Fruit fly (Drosophila melanogaster) whole organism, embryonic: ENCODE measurements around the gene drongo.

Source experiments
- B-H2 ChIP-seq: fragments of 200-800 bp; sonication (Bioruptor generic); optimal IDR thresholded peaks from 2 replicates; lab custom pipeline; 2018; ENCODE audit warnings: missing biosample characterization, mild to moderate bottlenecking, missing genetic modification characterization
- BtbVII ChIP-seq: fragments of 200-800 bp; sonication (Bioruptor generic); optimal IDR thresholded peaks from 3 replicates; lab custom pipeline; 2017; ENCODE audit warnings: missing biosample characterization, mild to moderate bottlenecking, missing genetic modification characterization
- CG10654 ChIP-seq: fragments of 200-800 bp; sonication (Bioruptor generic); optimal IDR thresholded peaks from 2 replicates; lab custom pipeline; 2016; ENCODE audit warnings: missing biosample characterization, missing genetic modification characterization
- CG10959 ChIP-seq: fragments of 200-800 bp; sonication (Bioruptor generic); IDR thresholded peaks from 2 replicates; pipeline ENCODE4 v1.3.6; 2022; ENCODE audit warnings: missing biosample characterization, missing genetic modification characterization
- CG11093 ChIP-seq: fragments of 200-800 bp; sonication (Bioruptor generic); IDR thresholded peaks from 3 replicates; pipeline ENCODE4 v1.3.6; 2022; ENCODE audit warnings: missing biosample characterization, missing genetic modification characterization
- CG11456 ChIP-seq: fragments of 200-800 bp; sonication (Bioruptor generic); IDR thresholded peaks from 3 replicates; pipeline ENCODE4 v1.3.6; 2022; ENCODE audit warnings: missing biosample characterization, missing genetic modification characterization
- CG11696 ChIP-seq: fragments of 200-800 bp; sonication (Bioruptor generic); IDR thresholded peaks from 2 replicates; pipeline ENCODE4 v1.3.6; 2022; ENCODE audit warnings: missing biosample characterization, missing genetic modification characterization
- CG12071 ChIP-seq: fragments of 200-800 bp; sonication (Bioruptor generic); optimal IDR thresholded peaks from 3 replicates; lab custom pipeline; 2018; ENCODE audit warnings: missing biosample characterization, mild to moderate bottlenecking, missing genetic modification characterization
- CG13624 ChIP-seq: fragments of 200-800 bp; sonication (Bioruptor generic); optimal IDR thresholded peaks from 2 replicates; lab custom pipeline; 2016; ENCODE audit warnings: missing biosample characterization, missing genetic modification characterization
- CG14050 ChIP-seq: fragments of 200-800 bp; sonication (Bioruptor generic); IDR thresholded peaks from 3 replicates; pipeline ENCODE4 v1.3.6; 2022; ENCODE audit warnings: missing biosample characterization, missing genetic modification characterization
- CG14667 ChIP-seq: fragments of 200-800 bp; sonication (Bioruptor generic); IDR thresholded peaks from 2 replicates; pipeline ENCODE4 v1.3.6; 2022; ENCODE audit warnings: missing biosample characterization, missing genetic modification characterization
- CG14710 ChIP-seq: fragments of 200-800 bp; sonication (Bioruptor generic); optimal IDR thresholded peaks from 3 replicates; lab custom pipeline; 2019; ENCODE audit warnings: missing biosample characterization, mild to moderate bottlenecking, missing genetic modification characterization, moderate library complexity
- CG17385 ChIP-seq: fragments of 200-800 bp; sonication (Bioruptor generic); optimal IDR thresholded peaks from 3 replicates; lab custom pipeline; 2018; ENCODE audit warnings: missing biosample characterization, mild to moderate bottlenecking, missing genetic modification characterization
- CG2875 ChIP-seq: fragments of 200-800 bp; sonication (Bioruptor generic); optimal IDR thresholded peaks from 2 replicates; lab custom pipeline; 2017; ENCODE audit warnings: missing biosample characterization, mild to moderate bottlenecking, missing genetic modification characterization, missing genetic modification reagents
- CG31365 ChIP-seq: fragments of 200-800 bp; sonication (Bioruptor generic); optimal IDR thresholded peaks from 2 replicates; lab custom pipeline; 2018; ENCODE audit warnings: missing biosample characterization, mild to moderate bottlenecking, missing genetic modification characterization
- CG3995 ChIP-seq: fragments of 200-800 bp; sonication (Bioruptor generic); optimal IDR thresholded peaks from 3 replicates; lab custom pipeline; 2016; ENCODE audit warnings: missing biosample characterization, missing genetic modification characterization
- CG7271 ChIP-seq: fragments of 200-800 bp; sonication (Bioruptor generic); optimal IDR thresholded peaks from 2 replicates; lab custom pipeline; 2018; ENCODE audit warnings: missing biosample characterization, mild to moderate bottlenecking, missing genetic modification characterization, moderate library complexity
- CG9609 ChIP-seq: fragments of 200-800 bp; sonication (Bioruptor generic); optimal IDR thresholded peaks from 3 replicates; lab custom pipeline; 2016; ENCODE audit warnings: missing biosample characterization, missing genetic modification characterization
- CG9797 ChIP-seq: fragments of 200-800 bp; sonication (Bioruptor generic); optimal IDR thresholded peaks from 3 replicates; lab custom pipeline; 2018; ENCODE audit warnings: missing biosample characterization, mild to moderate bottlenecking, missing genetic modification characterization
- CkIIα-i1 ChIP-seq: fragments of 200-800 bp; sonication (Bioruptor generic); IDR thresholded peaks from 2 replicates; pipeline ENCODE4 v1.3.6; 2022; ENCODE audit warnings: missing biosample characterization, missing genetic modification characterization
- CoRest ChIP-seq: fragments of 200-800 bp; sonication (Bioruptor generic); optimal IDR thresholded peaks from 3 replicates; lab custom pipeline; 2018; ENCODE audit warnings: missing biosample characterization, mild to moderate bottlenecking, missing genetic modification characterization, moderate library complexity
- Dbx ChIP-seq: fragments of 200-800 bp; sonication (Bioruptor generic); IDR thresholded peaks from 3 replicates; pipeline ENCODE4 v1.3.6; 2022; ENCODE audit warnings: missing biosample characterization, missing genetic modification characterization
- Dp ChIP-seq: fragments of 200-800 bp; sonication (Bioruptor generic); optimal IDR thresholded peaks from 2 replicates; lab custom pipeline; 2018; ENCODE audit warnings: missing biosample characterization, mild to moderate bottlenecking, missing genetic modification characterization, moderate library complexity
- Dref ChIP-seq: fragments of 200-800 bp; sonication (Bioruptor generic); IDR thresholded peaks from 2 replicates; pipeline ENCODE4 v1.3.6; 2022; ENCODE audit warnings: missing biosample characterization, missing genetic modification characterization
- Lim3 ChIP-seq: fragments of 200-800 bp; sonication (Bioruptor generic); IDR thresholded peaks from 2 replicates; pipeline ENCODE4 v1.3.6; 2022; ENCODE audit warnings: missing biosample characterization, missing genetic modification characterization
- PHDP ChIP-seq: fragments of 200-800 bp; sonication (Bioruptor generic); optimal IDR thresholded peaks from 3 replicates; lab custom pipeline; 2018; ENCODE audit warnings: missing biosample characterization, mild to moderate bottlenecking, missing genetic modification characterization, moderate library complexity
- Ptx1 ChIP-seq: fragments of 200-800 bp; sonication (Bioruptor generic); IDR thresholded peaks from 2 replicates; pipeline ENCODE4 v1.3.6; 2022; ENCODE audit warnings: missing biosample characterization, missing genetic modification characterization
- Scr ChIP-seq: fragments of 200-800 bp; sonication (Bioruptor generic); IDR thresholded peaks from 2 replicates; pipeline ENCODE4 v1.3.6; 2022; ENCODE audit warnings: missing biosample characterization, missing genetic modification characterization; ENCODE audit not compliant: partially characterized antibody
- Sry-β ChIP-seq: fragments of 200-800 bp; sonication (Bioruptor generic); optimal IDR thresholded peaks from 2 replicates; lab custom pipeline; 2018; ENCODE audit warnings: missing biosample characterization, mild to moderate bottlenecking, missing genetic modification characterization, moderate library complexity
- cad ChIP-seq: fragments of >200 bp; optimal IDR thresholded peaks from 2 replicates; lab custom pipeline; 2017; ENCODE audit warnings: missing biosample characterization, missing genetic modification characterization
- crol ChIP-seq: fragments of 200-800 bp; sonication (Bioruptor generic); IDR thresholded peaks from 2 replicates; pipeline ENCODE4 v1.3.6; 2022; ENCODE audit warnings: missing biosample characterization, missing genetic modification characterization
- gcm ChIP-seq: fragments of 200-800 bp; sonication (Bioruptor generic); optimal IDR thresholded peaks from 2 replicates; lab custom pipeline; 2019; ENCODE audit warnings: missing biosample characterization, mild to moderate bottlenecking, missing genetic modification characterization, moderate library complexity
- gt ChIP-seq: fragments of 200-800 bp; sonication (Bioruptor generic); IDR thresholded peaks from 2 replicates; pipeline ENCODE4 v1.3.6; 2022; ENCODE audit warnings: missing biosample characterization, missing genetic modification characterization
- hbn ChIP-seq: fragments of 200-800 bp; sonication (Bioruptor generic); IDR thresholded peaks from 2 replicates; pipeline ENCODE4 v1.3.6; 2022; ENCODE audit warnings: missing biosample characterization, missing genetic modification characterization; ENCODE audit not compliant: partially characterized antibody
- her ChIP-seq: fragments of 200-800 bp; sonication (Bioruptor generic); optimal IDR thresholded peaks from 2 replicates; lab custom pipeline; 2016; ENCODE audit warnings: missing biosample characterization, missing genetic modification characterization
- kah ChIP-seq: fragments of 200-800 bp; sonication (Bioruptor generic); optimal IDR thresholded peaks from 2 replicates; lab custom pipeline; 2018; ENCODE audit warnings: missing biosample characterization, mild to moderate bottlenecking, missing genetic modification characterization
- maf-S ChIP-seq: fragments of 200-800 bp; sonication (Bioruptor generic); optimal IDR thresholded peaks from 2 replicates; lab custom pipeline; 2016; ENCODE audit warnings: missing biosample characterization, missing genetic modification characterization
- mam ChIP-seq: fragments of 200-800 bp; sonication (Bioruptor generic); optimal IDR thresholded peaks from 3 replicates; lab custom pipeline; 2016; ENCODE audit warnings: missing biosample characterization, missing genetic modification characterization
- oc ChIP-seq: fragments of 200-800 bp; sonication (Bioruptor generic); optimal IDR thresholded peaks from 2 replicates; lab custom pipeline; 2018; ENCODE audit warnings: missing biosample characterization, mild to moderate bottlenecking, missing genetic modification characterization, moderate library complexity
- onecut ChIP-seq: fragments of 200-800 bp; sonication (Bioruptor generic); IDR thresholded peaks from 2 replicates; pipeline ENCODE4 v1.3.6; 2022; ENCODE audit warnings: missing biosample characterization, missing genetic modification characterization
- peb ChIP-seq: fragments of 200-800 bp; sonication (Bioruptor generic); IDR thresholded peaks from 2 replicates; pipeline ENCODE4 v1.3.6; 2022; ENCODE audit warnings: missing biosample characterization, missing genetic modification characterization
- pita ChIP-seq: fragments of 200-800 bp; sonication (Bioruptor generic); optimal IDR thresholded peaks from 2 replicates; lab custom pipeline; 2017; ENCODE audit warnings: missing biosample characterization, mild to moderate bottlenecking, missing genetic modification characterization
- row ChIP-seq: fragments of 200-800 bp; sonication (Bioruptor generic); IDR thresholded peaks from 3 replicates; pipeline ENCODE4 v1.3.6; 2022; ENCODE audit warnings: missing biosample characterization, missing genetic modification characterization
- seq ChIP-seq: fragments of 200-800 bp; sonication (Bioruptor generic); IDR thresholded peaks from 2 replicates; pipeline ENCODE4 v1.3.6; 2022; ENCODE audit warnings: missing biosample characterization, missing genetic modification characterization
- slp2 ChIP-seq: fragments of 200-800 bp; sonication (Bioruptor generic); optimal IDR thresholded peaks from 2 replicates; lab custom pipeline; 2016; ENCODE audit warnings: missing biosample characterization, missing genetic modification characterization
- sna ChIP-seq: fragments of 200-800 bp; sonication (Bioruptor generic); IDR thresholded peaks from 2 replicates; pipeline ENCODE4 v1.3.6; 2022; ENCODE audit warnings: missing biosample characterization, missing genetic modification characterization; ENCODE audit not compliant: partially characterized antibody
- tgo ChIP-seq: fragments of 200-800 bp; sonication (Bioruptor generic); IDR thresholded peaks from 3 replicates; pipeline ENCODE4 v1.3.6; 2022; ENCODE audit warnings: missing biosample characterization, missing genetic modification characterization
- tin ChIP-seq: fragments of 200-800 bp; sonication (Bioruptor generic); optimal IDR thresholded peaks from 3 replicates; lab custom pipeline; 2016; ENCODE audit warnings: missing biosample characterization, missing genetic modification characterization
- vfl ChIP-seq: fragments of 200-800 bp; sonication (Bioruptor generic); optimal IDR thresholded peaks from 2 replicates; lab custom pipeline; 2016; ENCODE audit warnings: missing biosample characterization, missing genetic modification characterization
- yki ChIP-seq: fragments of >200 bp; optimal IDR thresholded peaks from 3 replicates; lab custom pipeline; 2018

The drongo gene

DNA sequence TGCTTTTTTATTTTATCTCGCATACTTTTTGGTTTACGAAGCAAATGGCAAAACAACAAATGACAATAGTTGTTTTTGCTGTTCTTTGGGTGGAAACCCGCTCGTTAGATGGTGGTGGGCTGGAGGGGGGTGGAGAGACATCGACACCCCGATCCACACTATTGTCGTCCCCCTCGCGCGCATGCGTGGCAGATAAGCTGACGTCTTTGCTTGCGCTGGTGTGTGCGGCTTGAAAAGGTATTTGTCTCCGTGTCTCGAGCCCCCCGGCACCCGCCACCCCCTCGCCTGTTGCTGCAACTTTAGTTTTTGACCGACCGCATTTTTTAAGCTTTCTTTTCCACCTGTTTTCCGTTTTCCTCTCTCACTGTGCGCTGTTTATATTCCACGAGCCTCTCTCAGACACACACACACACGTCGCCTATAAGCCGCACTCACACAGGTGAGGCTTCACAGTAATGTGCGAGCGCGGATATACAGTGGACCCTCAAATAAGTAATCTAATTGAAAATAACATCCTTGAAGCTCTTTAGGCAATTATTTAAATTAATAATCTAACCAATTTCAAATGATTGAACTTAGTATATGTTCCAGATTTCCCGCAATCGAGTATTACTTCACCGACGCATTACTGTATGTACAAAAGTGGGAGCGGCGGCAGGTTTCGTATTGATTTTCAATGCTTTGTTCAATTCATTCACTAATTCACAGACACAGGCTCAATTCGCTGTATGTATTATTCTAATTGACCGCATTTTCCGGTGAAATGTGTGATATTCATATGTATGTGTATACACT lies 16.3 kb upstream of the drongo start (continued):
- TF ChIP-seq CG10959 (GFP tag; lab: Robert Waterston, UW) (peak; percentile 91), CG11696 (GFP tag; lab: Robert Waterston, UW) (peak; percentile 88), CG12071 (GFP tag; lab: Kevin White, UChicago) (peak; percentile 89), CG7271 (tag; lab: Kevin White, UChicago) (peak; percentile 28), Dref (no peak), tgo (GFP tag; lab: Robert Waterston, UW) (peak; percentile 95), pita (no peak), CG9797 (GFP tag; lab: Kevin White, UChicago) (peak; percentile 7), Sry-β (GFP tag; lab: Kevin White, UChicago) (peak; percentile 4), CG11456 (peak; percentile 95), yki (lab: Kevin White, UChicago) (no peak), CG31365 (peak; percentile 81), her (peak; percentile 82), CG17385 (peak; percentile 85), sna (GFP tag; lab: Robert Waterston, UW) (no peak), tin (peak; percentile 93), CG11093 (GFP tag; lab: Robert Waterston, UW) (peak; percentile 94), CkIIα-i1 (peak; percentile 31; the same call in 1 of the 2 replicates), slp2 (peak; percentile 87), CG14667 (GFP tag; lab: Robert Waterston, UW) (peak; percentile 89), cad (GFP tag; lab: Kevin White, UChicago) (no peak), B-H2 (GFP tag; lab: Kevin White, UChicago) (peak; percentile 88), CG2875 (peak; percentile 77), peb (GFP tag; lab: Robert Waterston, UW) (peak; percentile 91), gcm (peak; percentile 85), maf-S (GFP tag; lab: Kevin White, UChicago) (peak; percentile 87), CG9609 (peak; percentile 78), Dbx (GFP tag; lab: Robert Waterston, UW) (peak; percentile 96), row (GFP tag; lab: Robert Waterston, UW) (peak; percentile 95), CG13624 (GFP tag; lab: Kevin White, UChicago) (peak; percentile 93), CG14050 (GFP tag; lab: Robert Waterston, UW) (peak; percentile 94), kah (GFP tag; lab: Kevin White, UChicago) (peak; percentile 84), Lim3 (GFP tag; lab: Robert Waterston, UW) (peak; percentile 79), hbn (GFP tag; lab: Robert Waterston, UW) (no peak), CG14710 (tag; lab: Kevin White, UChicago) (peak; percentile 83), gt (GFP tag; lab: Robert Waterston, UW) (peak; percentile 68; the same call in 1 of the 2 replicates), vfl (GFP tag; lab: Kevin White, UChicago) (peak; percentile 79), oc (tag; lab: Kevin White, UChicago) (peak; percentile 89), onecut (GFP tag; lab: Robert Waterston, UW) (peak; percentile 94), BtbVII (GFP tag; lab: Kevin White, UChicago) (peak; percentile 90), Ptx1 (GFP tag; lab: Robert Waterston, UW) (peak; percentile 96), CG3995 (GFP tag; lab: Kevin White, UChicago) (peak; percentile 37), crol (GFP tag; lab: Robert Waterston, UW) (peak; percentile 100), seq (GFP tag; lab: Robert Waterston, UW) (peak; percentile 95), mam (GFP tag; lab: Kevin White, UChicago) (peak; percentile 95), CoRest (tag; lab: Kevin White, UChicago) (peak; percentile 94), CG10654 (GFP tag; lab: Kevin White, UChicago) (peak; percentile 86), Scr (0 out of 2 replicates have a peak, but pooled peaks have one; percentile 15), Dp (GFP tag; lab: Kevin White, UChicago) (no peak), PHDP (tag; lab: Kevin White, UChicago) (peak; percentile 94)
